Worm (Caenorhabditis elegans) whole organism, mixed stage, embryonic: ENCODE results near the gene lite-1.

Experiments used
- M03D4.4 ChIP-seq: sonication (generic microtip); optimal IDR thresholded peaks from 2 replicates; lab custom pipeline; 2017; ENCODE audit warnings: mild to moderate bottlenecking, missing genetic modification characterization, missing compliant biosample characterization
- bed-3 ChIP-seq: fragments of 200-800 bp; sonication (Bioruptor generic); optimal IDR thresholded peaks from 3 replicates; lab custom pipeline; 2018; ENCODE audit warnings: mild to moderate bottlenecking, missing genetic modification characterization, moderate library complexity, missing compliant biosample characterization
- blmp-1 ChIP-seq: fragments of 150-350 bp; optimal IDR thresholded peaks from 2 replicates; lab custom pipeline; 2014; ENCODE audit warnings: missing biosample characterization, missing genetic modification characterization
- ceh-39 ChIP-seq: fragments of 150-350 bp; optimal IDR thresholded peaks from 2 replicates; lab custom pipeline; 2014; ENCODE audit warnings: missing biosample characterization, missing genetic modification characterization
- ceh-83 ChIP-seq: fragments of 200-800 bp; sonication (Bioruptor generic); optimal IDR thresholded peaks from 2 replicates; lab custom pipeline; 2018; ENCODE audit warnings: mild to moderate bottlenecking, missing genetic modification characterization, missing compliant biosample characterization
- ces-1 ChIP-seq: fragments of 150-350 bp; optimal IDR thresholded peaks from 2 replicates; lab custom pipeline; 2014; ENCODE audit warnings: missing biosample characterization, missing genetic modification reagents, missing genetic modification characterization
- drap-1 ChIP-seq: fragments of 200-800 bp; sonication (Bioruptor generic); optimal IDR thresholded peaks from 3 replicates; lab custom pipeline; 2018; ENCODE audit warnings: mild to moderate bottlenecking, missing genetic modification characterization, missing compliant biosample characterization
- elt-1 ChIP-seq: sonication (generic microtip); optimal IDR thresholded peaks from 2 replicates; lab custom pipeline; 2017; ENCODE audit warnings: missing genetic modification characterization, mild to moderate bottlenecking, missing compliant biosample characterization, antibody characterized with exemption, moderate library complexity, borderline replicate concordance; ENCODE audit not compliant: insufficient read depth
- elt-3 ChIP-seq: fragments of 150-350 bp; optimal IDR thresholded peaks from 2 replicates; lab custom pipeline; 2014; ENCODE audit warnings: missing biosample characterization, missing genetic modification characterization
- flh-1 ChIP-seq: fragments of 200-800 bp; sonication (Bioruptor generic); optimal IDR thresholded peaks from 2 replicates; lab custom pipeline; 2018; ENCODE audit warnings: mild to moderate bottlenecking, missing genetic modification characterization, moderate library complexity, missing compliant biosample characterization
- ham-2 ChIP-seq: fragments of 200-800 bp; sonication (Bioruptor generic); optimal IDR thresholded peaks from 2 replicates; lab custom pipeline; 2018; ENCODE audit warnings: mild to moderate bottlenecking, missing genetic modification characterization, missing compliant biosample characterization
- lin-32 ChIP-seq: fragments of 200-800 bp; sonication (Bioruptor generic); optimal IDR thresholded peaks from 2 replicates; lab custom pipeline; 2018; ENCODE audit warnings: mild to moderate bottlenecking, missing genetic modification characterization, missing compliant biosample characterization
- lsy-2 ChIP-seq: fragments of 150-350 bp; optimal IDR thresholded peaks from 2 replicates; lab custom pipeline; 2014; ENCODE audit warnings: missing biosample characterization, missing genetic modification characterization
- mls-2 ChIP-seq: sonication (generic microtip); optimal IDR thresholded peaks from 2 replicates; lab custom pipeline; 2016; ENCODE audit warnings: mild to moderate bottlenecking, missing genetic modification characterization, moderate library complexity, missing compliant biosample characterization
- nhr-12 ChIP-seq: fragments of 150-350 bp; optimal IDR thresholded peaks from 2 replicates; lab custom pipeline; 2014; ENCODE audit warnings: missing biosample characterization, missing genetic modification characterization
- nhr-2 ChIP-seq: fragments of 150-350 bp; optimal IDR thresholded peaks from 2 replicates; lab custom pipeline; 2014; ENCODE audit warnings: missing biosample characterization, missing genetic modification characterization
- nhr-237 ChIP-seq: fragments of 150-350 bp; optimal IDR thresholded peaks from 2 replicates; lab custom pipeline; 2014; ENCODE audit warnings: missing biosample characterization, missing genetic modification characterization
- nhr-28 ChIP-seq: fragments of 150-350 bp; optimal IDR thresholded peaks from 2 replicates; lab custom pipeline; 2014; ENCODE audit warnings: missing biosample characterization, missing genetic modification characterization
- nhr-76 ChIP-seq: sonication (generic microtip); optimal IDR thresholded peaks from 2 replicates; lab custom pipeline; 2017; ENCODE audit warnings: missing biosample characterization, missing genetic modification characterization
- pha-4 ChIP-seq: fragments of 150-350 bp; optimal IDR thresholded peaks from 2 replicates; lab custom pipeline; 2018; ENCODE audit warnings: missing biosample characterization, missing genetic modification reagents, missing genetic modification characterization
- sem-2 ChIP-seq: fragments of 200-800 bp; sonication (Bioruptor generic); optimal IDR thresholded peaks from 2 replicates; lab custom pipeline; 2018; ENCODE audit warnings: mild to moderate bottlenecking, missing genetic modification characterization, missing compliant biosample characterization
- snpc-4 ChIP-seq: fragments of 150-350 bp; optimal IDR thresholded peaks from 2 replicates; lab custom pipeline; 2014; ENCODE audit warnings: missing biosample characterization, missing genetic modification characterization
- tbx-8 ChIP-seq: fragments of 200-800 bp; sonication (Bioruptor generic); optimal IDR thresholded peaks from 2 replicates; lab custom pipeline; 2018; ENCODE audit warnings: mild to moderate bottlenecking, missing genetic modification characterization, moderate library complexity, missing compliant biosample characterization
- unc-120 ChIP-seq: sonication (generic microtip); optimal IDR thresholded peaks from 2 replicates; lab custom pipeline; 2017; ENCODE audit warnings: missing genetic modification characterization, missing compliant biosample characterization; ENCODE audit not compliant: poor library complexity, severe bottlenecking
- zip-8 ChIP-seq: fragments of 150-350 bp; optimal IDR thresholded peaks from 2 replicates; lab custom pipeline; 2014; ENCODE audit warnings: missing biosample characterization, missing genetic modification characterization
- ztf-11 ChIP-seq: fragments of 150-350 bp; optimal IDR thresholded peaks from 2 replicates; lab custom pipeline; 2014; ENCODE audit warnings: missing biosample characterization, missing genetic modification characterization

Gene lite-1

DNA sequence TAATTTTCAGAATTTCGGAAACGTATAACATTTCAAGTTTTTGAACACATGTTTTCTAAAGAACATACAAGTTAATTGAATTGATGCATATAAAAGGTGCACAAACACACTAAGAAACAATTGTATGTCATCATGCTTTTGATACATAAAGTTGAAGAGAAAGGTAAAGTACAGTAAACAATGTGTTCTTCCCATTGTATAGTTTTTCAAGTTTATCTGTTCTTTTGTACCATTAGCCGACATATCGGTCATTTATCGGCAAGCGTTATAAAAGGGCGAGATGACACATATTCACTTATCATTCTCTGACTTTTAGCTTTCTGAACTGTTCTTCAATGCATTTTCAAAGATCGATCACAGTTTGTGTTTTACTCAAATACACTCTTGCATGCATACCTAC, 40.6 kb downstream of the lite-1 start, which contains the start of gene T13C5.9:
T13C5.9 (plus strand) TSS at position 301 of the 400 bp plus-strand sequence.
- TF ChIP-seq mls-2 (tag; lab: Kevin White, UChicago), result no peak
- no peak for TF ChIP-seq nhr-2 (tag; lab: Kevin White, UChicago)

ce11 chrX:6187848-6188247, 42.7 kb downstream of the lite-1 start, which contains the start of gene T13C5.10:
Gene T13C5.10 (plus strand): TSS chrX:6188148.
- TF ChIP-seq sem-2 (GFP tag; lab: Kevin White, UChicago) (no peak), blmp-1 (tag; lab: Kevin White, UChicago) (no peak), nhr-237 (no peak), ham-2 (GFP tag; lab: Kevin White, UChicago) (no peak), ztf-11 (tag; lab: Kevin White, UChicago) (no peak), unc-120 (no peak), lsy-2 (tag; lab: Kevin White, UChicago) (no peak), ceh-83 (GFP tag; lab: Kevin White, UChicago) (no peak)

- TF ChIP-seq lin-32, result no peak
Measured at ce11 chrX:6184709-6185108, 45.9 kb downstream of the lite-1 start, which contains the start of gene T13C5.2. Gene T13C5.2 (plus strand): TSS chrX:6185009.

DNA sequence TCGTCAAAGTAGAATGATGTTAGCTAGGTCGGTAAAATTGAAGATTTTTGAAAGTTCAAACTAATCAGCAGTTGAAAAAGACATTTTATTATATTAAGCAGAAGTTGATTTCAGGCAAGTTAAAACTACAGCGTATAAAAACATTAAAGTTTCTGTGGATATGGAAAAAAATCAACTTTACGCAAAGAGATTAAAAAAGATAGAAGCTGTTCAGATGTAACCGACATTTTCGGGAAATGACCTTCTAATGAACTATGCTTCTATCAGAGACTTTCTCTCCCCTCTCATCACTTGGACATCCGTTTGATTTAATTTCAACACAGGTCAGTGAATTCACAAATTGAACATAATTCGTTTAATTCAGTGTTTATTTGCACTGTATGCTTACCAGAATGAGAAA, 50.3 kb downstream of the lite-1 start, which contains the start of gene T13C5.7:
T13C5.7 (plus strand) TSS at position 301 of the 400 bp plus-strand sequence.
- TF ChIP-seq nhr-76, result no peak
- no peak for TF ChIP-seq elt-1 (tag; lab: Kevin White, UChicago)
- no peak for TF ChIP-seq M03D4.4 (tag; lab: Kevin White, UChicago)
- no peak for TF ChIP-seq snpc-4
- TF ChIP-seq nhr-12 (tag; lab: Kevin White, UChicago), result no peak
- no peak for TF ChIP-seq zip-8 (tag; lab: Kevin White, UChicago)
- TF ChIP-seq drap-1 (GFP tag; lab: Kevin White, UChicago), result no peak
- no peak for TF ChIP-seq flh-1 (GFP tag; lab: Kevin White, UChicago)

- TF ChIP-seq ces-1 (GFP tag; lab: Kevin White, UChicago) (no peak), nhr-2 (tag; lab: Kevin White, UChicago) (no peak), bed-3 (no peak), tbx-8 (no peak), blmp-1 (tag; lab: Kevin White, UChicago) (peak; percentile 73), snpc-4 (no peak)
Measured at ce11 chrX:6178989-6179388, 51.6 kb downstream of the lite-1 start.

DNA sequence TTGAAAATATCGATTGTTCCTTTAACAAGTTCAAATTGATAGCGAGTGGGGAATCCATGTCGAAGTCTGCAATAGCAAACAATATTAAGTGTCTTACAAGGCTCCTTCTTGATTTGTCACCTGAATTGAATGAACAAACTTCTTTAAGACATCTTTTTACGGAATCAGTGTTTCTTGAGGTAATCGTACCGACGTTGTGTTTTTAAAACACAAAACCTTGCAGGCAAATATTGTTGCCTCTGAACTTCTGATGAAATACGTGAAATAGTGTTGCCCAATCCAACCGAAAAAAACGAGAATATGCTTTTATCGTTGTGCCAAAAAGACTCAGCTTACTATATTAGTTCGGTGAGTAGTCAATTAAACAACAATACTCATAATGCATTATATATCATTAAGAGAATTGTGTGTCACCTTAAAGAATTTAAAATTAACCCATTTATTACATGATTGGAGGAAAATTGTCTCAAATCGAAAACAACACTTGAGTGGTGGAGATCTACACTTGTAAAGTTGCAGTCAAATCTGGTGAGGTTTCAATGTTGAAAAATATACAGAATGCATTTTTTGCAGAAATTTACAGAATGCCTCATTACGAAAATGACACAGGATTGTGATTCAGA, 52.5 kb downstream of the lite-1 start, which contains the start of the genes T25B2.4 and T13C5.3:
T25B2.4 (plus strand) TSS at position 301 of the 623 bp plus-strand sequence.
T13C5.3 (plus strand) TSS at position 573 of the 623 bp plus-strand sequence.
- TF ChIP-seq bed-3 (no peak), elt-3 (tag; lab: Kevin White, UChicago) (no peak), ceh-39 (tag; lab: Kevin White, UChicago) (no peak), blmp-1 (tag; lab: Kevin White, UChicago) (no peak), drap-1 (GFP tag; lab: Kevin White, UChicago) (no peak), nhr-2 (tag; lab: Kevin White, UChicago) (no peak), nhr-28 (no peak), pha-4 (tag; lab: Kevin White, UChicago) (no peak)
